Fruit fly (Drosophila melanogaster): ENCODE measurements around the gene Tsp86D.

The Tsp86D gene

dm6 chr3R:10868427-10868962, at the start of gene Tsp86D, which contains the start of gene SelR (continued):
- TF ChIP-seq Dll (GFP tag; IDR thresholded peaks at IDR 0.05; ENCODE audit: partially characterized antibody) (peak; percentile 75), ssp (GFP tag; IDR thresholded peaks at IDR 0.05) (no peak), hth (optimal IDR thresholded peaks at IDR 0.05) (no peak), CG18764 (GFP tag; optimal IDR thresholded peaks at IDR 0.05) (no peak), CG11085 (GFP tag; IDR thresholded peaks at IDR 0.05) (no peak), wek (GFP tag; optimal IDR thresholded peaks at IDR 0.05) (no peak), CG7786 (GFP tag; optimal IDR thresholded peaks at IDR 0.05) (no peak), eve (GFP tag; optimal IDR thresholded peaks at IDR 0.05) (no peak), CG7839 (tag; optimal IDR thresholded peaks at IDR 0.05) (peak; percentile 39), Hey (tag; optimal IDR thresholded peaks at IDR 0.05) (no peak), CTCF (GFP tag; optimal IDR thresholded peaks at IDR 0.05) (peak; percentile 65), B-H1 (GFP tag; IDR thresholded peaks at IDR 0.05) (no peak), CG12299 (tag; optimal IDR thresholded peaks at IDR 0.05) (peak; percentile 80), yki (optimal IDR thresholded peaks at IDR 0.05) (no peak), Stat92E (GFP tag; optimal IDR thresholded peaks at IDR 0.05) (peak in 1 of 3 experiments; percentile 60), Bdp1 (GFP tag; optimal IDR thresholded peaks at IDR 0.05) (no peak), CG18619 (GFP tag; optimal IDR thresholded peaks at IDR 0.05) (no peak), Ada2b (GFP tag; IDR thresholded peaks at IDR 0.05) (no peak), Dad (GFP tag; optimal IDR thresholded peaks at IDR 0.05) (no peak), psq (GFP tag; optimal IDR thresholded peaks at IDR 0.05) (no peak), CG10147 (GFP tag; optimal IDR thresholded peaks at IDR 0.05) (peak; percentile 38), CG5953 (GFP tag; IDR thresholded peaks at IDR 0.05) (no peak), CG14710 (tag; optimal IDR thresholded peaks at IDR 0.05) (peak; percentile 65), CG3065 (GFP tag; optimal IDR thresholded peaks at IDR 0.05) (no peak), Dek (tag; optimal IDR thresholded peaks at IDR 0.05) (peak; percentile 3), CG3726 (GFP tag; IDR thresholded peaks at IDR 0.05) (no peak), tgo (GFP tag; IDR thresholded peaks at IDR 0.05) (no peak), mirr (GFP tag; optimal IDR thresholded peaks at IDR 0.05) (peak; percentile 82), p53 (GFP tag; optimal IDR thresholded peaks at IDR 0.05) (peak; percentile 57), Lpt (GFP tag; optimal IDR thresholded peaks at IDR 0.05) (no peak), seq (GFP tag; IDR thresholded peaks at IDR 0.05) (no peak), CG7987 (GFP tag; optimal IDR thresholded peaks at IDR 0.05) (peak; percentile 64), Sry-β (GFP tag; optimal IDR thresholded peaks at IDR 0.05) (no peak), CG13287 (GFP tag; IDR thresholded peaks at IDR 0.05; ENCODE audit: partially characterized antibody) (peak; percentile 81), NC2α (GFP tag; optimal IDR thresholded peaks at IDR 0.05) (no peak), crc (GFP tag; optimal IDR thresholded peaks at IDR 0.05) (no peak), unc-4 (GFP tag; IDR thresholded peaks at IDR 0.05; ENCODE audit: partially characterized antibody) (peak; percentile 66), caup (GFP tag; optimal IDR thresholded peaks at IDR 0.05; ENCODE audit: severe bottlenecking) (peak; percentile 42), grn (GFP tag; optimal IDR thresholded peaks at IDR 0.05) (peak; percentile 43), fru (optimal IDR thresholded peaks at IDR 0.05) (no peak), Sox100B (GFP tag; optimal IDR thresholded peaks at IDR 0.05) (no peak), slou (GFP tag; optimal IDR thresholded peaks at IDR 0.05) (no peak), stwl (tag; optimal IDR thresholded peaks at IDR 0.05) (peak; percentile 75), hkb (optimal IDR thresholded peaks at IDR 0.05) (peak; percentile 61), hkb (GFP tag; IDR thresholded peaks at IDR 0.05) (no peak), Eip74EF (GFP tag; optimal IDR thresholded peaks at IDR 0.05) (peak in 1 of 2 experiments; percentile 46), CG10267 (tag; optimal IDR thresholded peaks at IDR 0.05) (peak; percentile 57), CG7963 (GFP tag; IDR thresholded peaks at IDR 0.05; ENCODE audit: partially characterized antibody) (peak; percentile 25; the same call in 1 of the 3 replicates), NfI (GFP tag; optimal IDR thresholded peaks at IDR 0.05) (peak; percentile 25), CG8388 (GFP tag; optimal IDR thresholded peaks at IDR 0.05) (no peak), CG6854 (GFP tag; optimal IDR thresholded peaks at IDR 0.05) (peak; percentile 42), CG8359 (GFP tag; optimal IDR thresholded peaks at IDR 0.05; ENCODE audit: borderline replicate concordance) (no peak)

Data from whole organism, embryonic.